Worm (Caenorhabditis elegans) whole organism, L1 larva: Measurements from ENCODE around the gene irld-56.

Experiments
- ces-1 ChIP-seq: fragments of 150-350 bp; optimal IDR thresholded peaks from 2 replicates; lab custom pipeline; 2014; ENCODE audit warnings: missing biosample characterization, missing genetic modification reagents, missing genetic modification characterization
- efl-1 ChIP-seq, 4 experiments: fragments of 150-350 bp; optimal IDR thresholded peaks in 3 of 4; peaks in 1 of 4; 1 replicate in 1 of 4; 2 replicates in 3 of 4; lab custom pipeline; 2014; ENCODE audit warnings: missing biosample characterization in 2 of 4, missing genetic modification characterization in 2 of 4, missing genetic modification reagents in 2 of 4
- fkh-8 ChIP-seq: sonication (generic microtip); optimal IDR thresholded peaks from 2 replicates; lab custom pipeline; 2016; ENCODE audit warnings: mild to moderate bottlenecking, missing genetic modification characterization, missing compliant biosample characterization
- lin-39 ChIP-seq: fragments of 150-350 bp; optimal IDR thresholded peaks from 2 replicates; lab custom pipeline; 2014; ENCODE audit warnings: missing biosample characterization, missing genetic modification reagents, missing genetic modification characterization
- mab-9 ChIP-seq: fragments of 200-800 bp; sonication (Bioruptor generic); IDR thresholded peaks from 2 replicates; pipeline ENCODE4 v1.3.6; 2022; ENCODE audit warnings: missing genetic modification reagents, missing genetic modification characterization, missing compliant biosample characterization

DNA sequence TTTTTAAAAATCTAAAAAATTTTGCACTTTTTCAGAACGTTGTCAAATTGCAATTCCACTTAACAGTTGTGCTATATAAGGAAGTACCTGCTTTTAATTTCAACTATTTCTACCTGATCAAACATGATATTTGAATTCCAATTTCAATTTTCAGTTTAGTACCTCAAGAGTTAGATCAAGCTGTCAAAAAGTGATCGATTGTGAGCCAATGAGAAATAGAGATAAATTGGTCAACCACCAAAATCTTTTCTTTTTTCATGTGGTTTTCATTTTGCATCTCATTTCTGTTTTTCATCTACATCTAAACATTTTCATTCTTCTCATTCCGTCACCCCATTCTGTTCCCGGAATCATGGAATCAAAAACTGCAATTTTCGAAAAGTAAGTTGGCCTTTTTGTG lies 31.0 kb downstream of the irld-56 start, which contains the start of gene egl-23:
- TF ChIP-seq efl-1 (optimal IDR thresholded peaks at IDR 0.05; lab: Kevin White, UChicago) (no peak), efl-1 (GFP tag; optimal IDR thresholded peaks at IDR 0.05 in 1 of 2; lab: Kevin White, UChicago) (no peak), lin-39 (tag; lab: Kevin White, UChicago) (no peak), ces-1 (no peak), mab-9 (no peak), fkh-8 (tag; lab: Kevin White, UChicago) (peak; percentile 0)
